Fruit fly (Drosophila melanogaster) whole organism, wandering third instar larva: ENCODE data around the gene Alp13.

Source experiments
- Dfd ChIP-seq: fragments of >200 bp; optimal IDR thresholded peaks from 2 replicates; lab custom pipeline; 2017; ENCODE audit warnings: missing biosample characterization, missing genetic modification characterization
- GATAd ChIP-seq: sonication (Bioruptor generic); optimal IDR thresholded peaks from 2 replicates; lab custom pipeline; 2016; ENCODE audit warnings: missing biosample characterization, missing genetic modification characterization
- Hr78 ChIP-seq: fragments of >200 bp; optimal IDR thresholded peaks from 2 replicates; lab custom pipeline; 2017; ENCODE audit warnings: missing biosample characterization, missing genetic modification characterization
- br ChIP-seq: fragments of 200-800 bp; sonication (Bioruptor generic); optimal IDR thresholded peaks from 2 replicates; lab custom pipeline; 2016; ENCODE audit warnings: missing biosample characterization, missing genetic modification characterization
- dl ChIP-seq, 2 experiments: fragments of 175-275, 200-275 bp in 1 of 2; fragments of 200-275 bp in 1 of 2; sonication (Bioruptor generic); optimal IDR thresholded peaks; lab custom pipeline; 2018; ENCODE audit warnings: mild to moderate bottlenecking in 2 of 2, missing biosample characterization in 2 of 2, missing genetic modification characterization in 2 of 2, moderate library complexity in 2 of 2; ENCODE audit not compliant: partially characterized antibody in 2 of 2, insufficient read depth in 1 of 2
- fru ChIP-seq: fragments of 200-800 bp; sonication (Bioruptor generic); optimal IDR thresholded peaks from 3 replicates; lab custom pipeline; 2016; ENCODE audit warnings: missing biosample characterization, mild to moderate bottlenecking, missing genetic modification characterization
- lola ChIP-seq: fragments of >200 bp; optimal IDR thresholded peaks from 2 replicates; lab custom pipeline; 2017; ENCODE audit warnings: missing biosample characterization, missing genetic modification characterization
- pan ChIP-seq: fragments of >200 bp; optimal IDR thresholded peaks from 2 replicates; lab custom pipeline; 2017
- rgr ChIP-seq: fragments of 200-800 bp; sonication (Bioruptor generic); optimal IDR thresholded peaks from 3 replicates; lab custom pipeline; 2016; ENCODE audit warnings: missing biosample characterization, mild to moderate bottlenecking, missing genetic modification characterization

- TF ChIP-seq fru (GFP tag; lab: Kevin White, UChicago) (peak; percentile 99), dl (GFP tag; optimal IDR thresholded peaks at IDR 0.05; lab: Kevin White, UChicago; ENCODE audit: insufficient read depth in 1 of 2, partially characterized antibody in 2 of 2) (peak; percentile 8 to 29), br (GFP tag; lab: Kevin White, UChicago) (peak; percentile 93), lola (no peak), Dfd (GFP tag; lab: Kevin White, UChicago) (no peak), GATAd (GFP tag; lab: Kevin White, UChicago) (no peak), Hr78 (GFP tag; lab: Kevin White, UChicago) (no peak), pan (lab: Kevin White, UChicago) (no peak), rgr (GFP tag; lab: Kevin White, UChicago) (peak; percentile 90)
Observed at dm6 chr3R:10082549-10083075, 7.4 kb upstream of the Alp13 start.
